Worm (Caenorhabditis elegans) whole organism, young adult: ENCODE data around the gene ZC250.4.
A peak's percentile ranks its signal among the peaks of the same experiment; 100 is the strongest.

ENCODE experiments used
- B0019.2 ChIP-seq: fragments of 200-800 bp; sonication (Bioruptor generic); conservative IDR thresholded peaks from 2 replicates; pipeline ENCODE4 v1.3.6; 2022; ENCODE audit warnings: missing genetic modification reagents, missing genetic modification characterization, missing compliant biosample characterization
- B0035.1 ChIP-seq: sonication (generic microtip); optimal IDR thresholded peaks from 2 replicates; lab custom pipeline; 2016; ENCODE audit warnings: missing genetic modification characterization, mild to moderate bottlenecking, missing compliant biosample characterization, missing genotype, missing genetic modification reagents
- B0261.1 ChIP-seq: sonication (generic microtip); optimal IDR thresholded peaks from 2 replicates; lab custom pipeline; 2016; ENCODE audit warnings: mild to moderate bottlenecking, missing genetic modification characterization, moderate library complexity, missing compliant biosample characterization
- B0336.3 ChIP-seq: fragments of 200-800 bp; sonication (Bioruptor generic); IDR thresholded peaks from 2 replicates; pipeline ENCODE4 v1.3.6; 2022; ENCODE audit warnings: missing genetic modification characterization, missing compliant biosample characterization
- F39B2.1 ChIP-seq: fragments of 200-800 bp; sonication (Bioruptor generic); IDR thresholded peaks from 2 replicates; pipeline ENCODE4 v1.3.6; 2022; ENCODE audit warnings: missing genetic modification reagents, missing genetic modification characterization, missing compliant biosample characterization
- K11D2.4 ChIP-seq: fragments of 200-800 bp; sonication (Bioruptor generic); IDR thresholded peaks from 2 replicates; pipeline ENCODE4 v1.3.6; 2022; ENCODE audit warnings: missing genetic modification reagents, missing genetic modification characterization, missing compliant biosample characterization
- Y53F4B.3 ChIP-seq: fragments of 200-800 bp; sonication (Bioruptor generic); IDR thresholded peaks from 2 replicates; pipeline ENCODE4 v1.3.6; 2022; ENCODE audit warnings: missing genetic modification reagents, missing genetic modification characterization, missing compliant biosample characterization
- Y53G8AR.9 ChIP-seq: fragments of 200-800 bp; sonication (Bioruptor generic); conservative IDR thresholded peaks from 2 replicates; pipeline ENCODE4 v1.3.6; 2022; ENCODE audit warnings: missing genetic modification reagents, missing genetic modification characterization, missing compliant biosample characterization
- Y67H2A.10 ChIP-seq: fragments of 200-800 bp; sonication (Bioruptor generic); conservative IDR thresholded peaks from 2 replicates; pipeline ENCODE4 v1.3.6; 2022; ENCODE audit warnings: missing genetic modification reagents, missing genetic modification characterization, missing compliant biosample characterization
- Y95B8A.8 ChIP-seq: fragments of 200-800 bp; sonication (Bioruptor generic); IDR thresholded peaks from 2 replicates; pipeline ENCODE4 v1.3.6; 2022; ENCODE audit warnings: missing genetic modification reagents, missing genetic modification characterization, missing compliant biosample characterization
- ZK185.1 ChIP-seq: sonication (generic microtip); optimal IDR thresholded peaks from 2 replicates; lab custom pipeline; 2016; ENCODE audit warnings: mild to moderate bottlenecking, missing genetic modification characterization, missing compliant biosample characterization; ENCODE audit not compliant: poor library complexity, severe bottlenecking
- ama-1 ChIP-seq, 3 experiments: fragments of 150-350 bp in 1 of 3; sonication (generic microtip) in 2 of 3; optimal IDR thresholded peaks; 2 replicates each; lab custom pipeline; 2014 to 2018; ENCODE audit warnings: missing biosample characterization in 2 of 3, missing genetic modification characterization in 2 of 3, missing genetic modification reagents in 2 of 3
- atf-7 ChIP-seq: sonication (generic microtip); optimal IDR thresholded peaks from 2 replicates; lab custom pipeline; 2017; ENCODE audit warnings: mild to moderate bottlenecking, missing genetic modification characterization, missing compliant biosample characterization
- bed-1 ChIP-seq: fragments of 200-800 bp; sonication (Bioruptor generic); IDR thresholded peaks from 2 replicates; pipeline ENCODE4 v1.3.6; 2022; ENCODE audit warnings: missing genetic modification reagents, missing genetic modification characterization, missing compliant biosample characterization
- ccch-3 ChIP-seq: fragments of 200-800 bp; sonication (Bioruptor generic); optimal IDR thresholded peaks from 2 replicates; lab custom pipeline; 2018; ENCODE audit warnings: mild to moderate bottlenecking, missing genetic modification characterization, missing compliant biosample characterization
- die-1 ChIP-seq: sonication (generic microtip); optimal IDR thresholded peaks from 2 replicates; lab custom pipeline; 2016; ENCODE audit warnings: missing genotype, mild to moderate bottlenecking, missing genetic modification characterization, missing compliant biosample characterization
- dox-1 ChIP-seq: fragments of 200-800 bp; sonication (Bioruptor generic); IDR thresholded peaks from 2 replicates; pipeline ENCODE4 v1.3.6; 2022; ENCODE audit warnings: missing genetic modification reagents, missing genetic modification characterization, missing compliant biosample characterization
- efl-1 ChIP-seq: fragments of 150-350 bp; optimal IDR thresholded peaks from 2 replicates; lab custom pipeline; 2014; ENCODE audit warnings: missing biosample characterization, missing genetic modification reagents, missing genetic modification characterization
- egl-18 ChIP-seq: fragments of 200-800 bp; sonication (Bioruptor generic); IDR thresholded peaks from 2 replicates; pipeline ENCODE4 v1.3.6; 2022; ENCODE audit warnings: missing genetic modification reagents, missing genetic modification characterization, missing compliant biosample characterization
- egl-44 ChIP-seq: fragments of 200-800 bp; sonication (Bioruptor generic); IDR thresholded peaks from 2 replicates; pipeline ENCODE4 v1.3.6; 2022; ENCODE audit warnings: missing genetic modification reagents, missing genetic modification characterization, missing compliant biosample characterization
- egrh-3 ChIP-seq: fragments of 200-800 bp; sonication (Bioruptor generic); IDR thresholded peaks from 2 replicates; pipeline ENCODE4 v1.3.6; 2022; ENCODE audit warnings: missing genetic modification reagents, missing genetic modification characterization, missing compliant biosample characterization
- ekl-4 ChIP-seq: fragments of 200-800 bp; sonication (Bioruptor generic); IDR thresholded peaks from 2 replicates; pipeline ENCODE4 v1.3.6; 2022; ENCODE audit warnings: missing genetic modification reagents, missing genetic modification characterization, missing compliant biosample characterization
- gei-17 ChIP-seq: fragments of 200-800 bp; sonication (Bioruptor generic); optimal IDR thresholded peaks from 2 replicates; lab custom pipeline; 2018; ENCODE audit warnings: mild to moderate bottlenecking, missing genetic modification characterization, missing compliant biosample characterization
- him-1 ChIP-seq: sonication (generic microtip); optimal IDR thresholded peaks from 2 replicates; lab custom pipeline; 2016; ENCODE audit warnings: missing genotype, missing genetic modification reagents, missing genetic modification characterization, missing compliant biosample characterization
- hlh-26 ChIP-seq: fragments of 200-800 bp; sonication (Bioruptor generic); conservative IDR thresholded peaks from 2 replicates; pipeline ENCODE4 v1.3.6; 2022; ENCODE audit warnings: missing genetic modification reagents, missing genetic modification characterization, missing compliant biosample characterization
- hmg-1.2 ChIP-seq: fragments of 200-800 bp; sonication (Bioruptor generic); IDR thresholded peaks from 2 replicates; pipeline ENCODE4 v1.3.6; 2022; ENCODE audit warnings: missing genetic modification reagents, missing genetic modification characterization, missing compliant biosample characterization
- hmg-20 ChIP-seq: fragments of 200-800 bp; sonication (Bioruptor generic); IDR thresholded peaks from 2 replicates; pipeline ENCODE4 v1.3.6; 2022; ENCODE audit warnings: missing genetic modification reagents, missing genetic modification characterization, missing compliant biosample characterization
- hrde-1 ChIP-seq: sonication (generic microtip); optimal IDR thresholded peaks from 2 replicates; lab custom pipeline; 2016; ENCODE audit warnings: missing genetic modification characterization, mild to moderate bottlenecking, missing compliant biosample characterization, moderate library complexity, missing genotype, missing genetic modification reagents, borderline replicate concordance
- lag-1 ChIP-seq: fragments of 200-800 bp; sonication (Bioruptor generic); IDR thresholded peaks from 2 replicates; pipeline ENCODE4 v1.3.6; 2022; ENCODE audit warnings: missing genetic modification reagents, missing genetic modification characterization, missing compliant biosample characterization
- let-607 ChIP-seq, 2 experiments: fragments of 200-800 bp in 1 of 2; sonication (Bioruptor generic) in 1 of 2; sonication (generic microtip) in 1 of 2; optimal IDR thresholded peaks; 2 replicates each; lab custom pipeline; 2016 to 2018; ENCODE audit warnings: mild to moderate bottlenecking in 2 of 2, missing compliant biosample characterization in 2 of 2, missing genetic modification characterization in 2 of 2, moderate library complexity in 2 of 2, missing genotype in 1 of 2
- lin-26 ChIP-seq: fragments of 200-800 bp; sonication (Bioruptor generic); IDR thresholded peaks from 2 replicates; pipeline ENCODE4 v1.3.6; 2022; ENCODE audit warnings: missing genetic modification reagents, missing genetic modification characterization, missing compliant biosample characterization
- madf-3 ChIP-seq: fragments of 200-800 bp; sonication (Bioruptor generic); IDR thresholded peaks from 2 replicates; pipeline ENCODE4 v1.3.6; 2022; ENCODE audit warnings: missing genetic modification reagents, missing genetic modification characterization, missing compliant biosample characterization
- madf-6 ChIP-seq: fragments of 200-800 bp; sonication (Bioruptor generic); IDR thresholded peaks from 2 replicates; pipeline ENCODE4 v1.3.6; 2022; ENCODE audit warnings: missing genetic modification reagents, missing genetic modification characterization, missing compliant biosample characterization
- mel-28 ChIP-seq: sonication (generic microtip); optimal IDR thresholded peaks from 2 replicates; lab custom pipeline; 2016; ENCODE audit warnings: borderline replicate concordance, mild to moderate bottlenecking, missing genetic modification characterization, missing compliant biosample characterization
- nfya-2 ChIP-seq: fragments of 200-800 bp; sonication (Bioruptor generic); IDR thresholded peaks from 2 replicates; pipeline ENCODE4 v1.3.6; 2022; ENCODE audit warnings: missing genetic modification reagents, missing genetic modification characterization, missing compliant biosample characterization
- repo-1 ChIP-seq: sonication (generic microtip); optimal IDR thresholded peaks from 2 replicates; lab custom pipeline; 2017; ENCODE audit warnings: mild to moderate bottlenecking, missing genetic modification characterization, missing compliant biosample characterization
- rpc-1 ChIP-seq, 2 experiments: fragments of 150-350 bp in 1 of 2; sonication (generic microtip) in 1 of 2; optimal IDR thresholded peaks; 2 replicates each; lab custom pipeline; 2014 to 2018; ENCODE audit warnings: missing biosample characterization in 1 of 2, missing genetic modification characterization in 1 of 2, missing genetic modification reagents in 1 of 2, missing genotype in 1 of 2
- sea-2 ChIP-seq: fragments of 200-800 bp; sonication (Bioruptor generic); IDR thresholded peaks from 2 replicates; pipeline ENCODE4 v1.3.6; 2022; ENCODE audit warnings: missing genetic modification characterization, missing compliant biosample characterization
- snpc-1.3 ChIP-seq: sonication (generic microtip); optimal IDR thresholded peaks from 2 replicates; lab custom pipeline; 2017; ENCODE audit warnings: missing genetic modification characterization, mild to moderate bottlenecking, missing compliant biosample characterization, antibody characterized with exemption, moderate library complexity, missing genotype, missing genetic modification reagents; ENCODE audit not compliant: insufficient read depth
- somi-1 ChIP-seq: fragments of 200-800 bp; sonication (Bioruptor generic); optimal IDR thresholded peaks from 2 replicates; lab custom pipeline; 2018; ENCODE audit warnings: mild to moderate bottlenecking, missing genetic modification characterization, missing compliant biosample characterization
- tlf-1 ChIP-seq: fragments of 200-800 bp; sonication (Bioruptor generic); optimal IDR thresholded peaks from 2 replicates; lab custom pipeline; 2018; ENCODE audit warnings: mild to moderate bottlenecking, missing genetic modification characterization, missing compliant biosample characterization
- unc-62 ChIP-seq: fragments of 150-350 bp; optimal IDR thresholded peaks from 2 replicates; lab custom pipeline; 2014; ENCODE audit warnings: missing biosample characterization, missing genetic modification reagents, missing genetic modification characterization
- ztf-22 ChIP-seq: fragments of 200-800 bp; sonication (Bioruptor generic); optimal IDR thresholded peaks from 2 replicates; lab custom pipeline; 2018; ENCODE audit warnings: mild to moderate bottlenecking, missing genetic modification characterization, moderate library complexity, missing compliant biosample characterization
- ztf-26 ChIP-seq: sonication (generic microtip); optimal IDR thresholded peaks from 2 replicates; lab custom pipeline; 2017; ENCODE audit warnings: missing genetic modification characterization, missing compliant biosample characterization

The ZC250.4 gene

DNA sequence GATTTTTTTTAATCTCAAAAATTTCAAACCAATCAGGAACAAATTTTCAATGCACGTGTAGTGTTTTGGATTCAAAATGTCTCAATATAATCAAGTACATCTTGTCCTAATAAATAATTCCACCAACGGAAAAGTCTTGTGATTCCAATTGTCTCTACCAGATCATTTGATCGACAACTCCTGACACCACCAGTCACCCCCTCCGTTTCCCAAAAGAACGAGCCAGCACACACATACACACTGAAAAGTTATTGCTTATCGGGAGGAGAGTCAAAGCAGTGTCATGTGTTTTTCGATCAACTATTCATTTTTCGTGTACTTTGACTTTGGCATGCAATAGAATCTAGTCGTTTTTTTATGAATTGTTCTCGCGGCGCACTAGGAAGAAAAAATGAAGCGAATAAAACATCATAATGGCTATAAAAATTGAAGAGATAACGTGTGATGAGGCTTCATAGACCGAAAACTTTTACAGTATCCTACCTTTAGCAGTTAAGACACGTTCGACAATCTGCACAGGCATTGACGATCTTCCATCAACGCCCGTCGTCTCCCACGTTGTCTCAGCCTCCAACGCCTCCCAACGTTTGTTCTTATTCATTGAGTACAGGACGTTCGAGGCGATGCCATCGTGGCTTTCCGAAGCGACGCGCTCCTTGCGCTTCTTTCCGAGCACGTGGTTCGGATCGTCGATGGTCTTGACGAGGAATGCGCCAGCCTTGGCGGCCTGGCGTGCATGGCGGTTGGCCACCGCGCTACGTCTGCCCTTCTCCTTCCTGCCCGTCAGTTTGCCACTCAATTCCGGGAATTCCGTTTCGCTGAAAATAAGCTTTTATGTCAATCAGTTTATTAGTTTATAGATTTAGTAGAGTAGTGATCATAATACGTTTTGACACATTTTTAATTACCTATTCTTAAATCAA, 30.7 kb upstream of the ZC250.4 start (continued):
- TF ChIP-seq let-607 (tag; optimal IDR thresholded peaks at IDR 0.05; lab: Kevin White, UChicago) (no peak), Y53F4B.3 (no peak), tlf-1 (GFP tag; lab: Kevin White, UChicago) (no peak), bed-1 (GFP tag; lab: Robert Waterston, UW) (no peak), unc-62 (GFP tag; lab: Kevin White, UChicago) (no peak), ztf-22 (GFP tag; lab: Kevin White, UChicago) (no peak), F39B2.1 (GFP tag; lab: Robert Waterston, UW) (no peak), B0035.1 (tag; lab: Kevin White, UChicago) (no peak), somi-1 (GFP tag; lab: Kevin White, UChicago) (no peak), lag-1 (GFP tag; lab: Robert Waterston, UW) (0 out of 2 replicates have a peak, but pooled peaks have one; percentile 31), hmg-20 (GFP tag; lab: Robert Waterston, UW) (no peak), ama-1 (optimal IDR thresholded peaks at IDR 0.05; lab: Kevin White, UChicago) (no peak), ama-1 (GFP tag; optimal IDR thresholded peaks at IDR 0.05; lab: Kevin White, UChicago) (no peak), him-1 (no peak), ZK185.1 (tag; lab: Kevin White, UChicago) (no peak), K11D2.4 (GFP tag; lab: Robert Waterston, UW) (peak; percentile 56), atf-7 (tag; lab: Kevin White, UChicago) (no peak), die-1 (tag; lab: Kevin White, UChicago) (no peak), hrde-1 (tag; lab: Kevin White, UChicago) (no peak), B0019.2 (no peak), ztf-26 (no peak), Y95B8A.8 (GFP tag; lab: Robert Waterston, UW) (peak; percentile 81; the same call in 1 of the 2 replicates), gei-17 (GFP tag; lab: Kevin White, UChicago) (no peak), hmg-1.2 (GFP tag; lab: Robert Waterston, UW) (no peak), nfya-2 (GFP tag; lab: Robert Waterston, UW) (no peak), dox-1 (GFP tag; lab: Robert Waterston, UW) (peak; percentile 51; the same call in 1 of the 2 replicates), efl-1 (GFP tag; lab: Kevin White, UChicago) (no peak), snpc-1.3 (tag; lab: Kevin White, UChicago) (no peak), Y53G8AR.9 (peak; percentile 67; the same call in 1 of the 2 replicates), lin-26 (GFP tag; lab: Robert Waterston, UW) (no peak), madf-6 (GFP tag; lab: Robert Waterston, UW) (no peak), egl-18 (GFP tag; lab: Robert Waterston, UW) (no peak), ccch-3 (GFP tag; lab: Kevin White, UChicago) (no peak), egl-44 (GFP tag; lab: Robert Waterston, UW) (peak; percentile 60; the same call in 1 of the 2 replicates), B0261.1 (tag; lab: Kevin White, UChicago) (no peak)
- TF ChIP-seq, all 124 proteins: peak for 32

DNA sequence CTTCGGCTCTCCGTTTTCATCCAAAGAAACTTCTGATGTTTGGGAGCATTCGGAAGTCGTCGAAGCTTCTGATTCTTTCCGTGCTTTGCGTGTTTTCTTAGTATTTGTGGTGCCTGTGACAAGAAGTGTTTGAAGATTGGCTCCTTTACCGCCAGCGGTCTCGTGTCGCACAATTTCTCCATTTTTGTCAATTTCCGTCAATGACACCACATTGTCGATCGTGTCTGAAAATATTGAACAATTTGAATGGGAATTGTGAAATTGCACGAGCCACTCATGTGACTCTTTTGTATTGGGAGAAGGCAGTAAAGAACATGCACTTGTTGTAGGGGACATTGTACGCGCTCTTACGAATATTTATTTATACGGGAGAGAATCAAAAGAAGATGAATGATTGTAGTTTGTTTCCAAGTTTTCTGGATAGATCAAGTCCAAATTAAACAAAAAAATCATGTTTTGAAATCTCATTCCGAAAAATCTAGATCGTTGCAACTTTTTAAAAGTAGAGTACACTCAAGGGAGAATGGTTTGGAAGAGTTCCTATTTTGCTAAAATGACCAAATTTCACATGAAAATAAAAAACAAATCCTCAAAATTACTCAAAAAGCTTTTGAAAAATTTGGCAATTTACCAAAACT, 29.7 kb upstream of the ZC250.4 start:
- TF ChIP-seq hlh-26 (GFP tag; lab: Robert Waterston, UW) (no peak), egrh-3 (0 out of 2 replicates have a peak, but pooled peaks have one; percentile 5), sea-2 (0 out of 2 replicates have a peak, but pooled peaks have one; percentile 73), madf-3 (peak; percentile 33; the same call in 1 of the 2 replicates), repo-1 (tag; lab: Kevin White, UChicago) (peak; percentile 18), Y67H2A.10 (no peak), mel-28 (tag; lab: Kevin White, UChicago) (peak; percentile 27), rpc-1 (optimal IDR thresholded peaks at IDR 0.05; lab: Kevin White, UChicago) (no peak), rpc-1 (tag; optimal IDR thresholded peaks at IDR 0.05; lab: Kevin White, UChicago) (no peak), B0336.3 (GFP tag; lab: Robert Waterston, UW) (peak; percentile 59; the same call in 1 of the 2 replicates), ekl-4 (GFP tag; lab: Robert Waterston, UW) (0 out of 2 replicates have a peak, but pooled peaks have one; percentile 29)
